Worm (Caenorhabditis elegans) whole organism, late embryonic: ENCODE data around the gene elp-1.

Experiments used
- F13H6.1 ChIP-seq: sonication (generic microtip); optimal IDR thresholded peaks from 2 replicates; lab custom pipeline; 2016; ENCODE audit warnings: missing genetic modification characterization, missing compliant biosample characterization
- ahr-1 ChIP-seq: sonication (generic microtip); optimal IDR thresholded peaks from 2 replicates; lab custom pipeline; 2016; ENCODE audit warnings: missing genetic modification characterization, missing compliant biosample characterization
- dve-1 ChIP-seq: sonication (generic microtip); optimal IDR thresholded peaks from 2 replicates; lab custom pipeline; 2017; ENCODE audit warnings: antibody characterized with exemption, mild to moderate bottlenecking, missing genetic modification characterization, missing compliant biosample characterization
- elt-2 ChIP-seq: sonication (generic microtip); optimal IDR thresholded peaks from 2 replicates; lab custom pipeline; 2016; ENCODE audit warnings: missing genetic modification reagents, missing genetic modification characterization, missing compliant biosample characterization
- eyg-1 ChIP-seq: sonication (generic microtip); optimal IDR thresholded peaks from 2 replicates; lab custom pipeline; 2016; ENCODE audit warnings: missing genotype, missing genetic modification characterization, missing compliant biosample characterization
- hlh-15 ChIP-seq: sonication (generic microtip); optimal IDR thresholded peaks from 2 replicates; lab custom pipeline; 2016; ENCODE audit warnings: missing genetic modification characterization, missing compliant biosample characterization
- pax-1 ChIP-seq: fragments of 150-350 bp; optimal IDR thresholded peaks from 2 replicates; lab custom pipeline; 2014; ENCODE audit warnings: missing biosample characterization, missing genetic modification characterization
- pha-2 ChIP-seq: sonication (generic microtip); optimal IDR thresholded peaks from 2 replicates; lab custom pipeline; 2017; ENCODE audit warnings: mild to moderate bottlenecking, missing genetic modification characterization, missing compliant biosample characterization
- pha-4 ChIP-seq: fragments of 150-350 bp; optimal IDR thresholded peaks from 2 replicates; lab custom pipeline; 2018; ENCODE audit warnings: missing biosample characterization, missing genetic modification reagents, missing genetic modification characterization
- pqm-1 ChIP-seq: sonication (generic microtip); optimal IDR thresholded peaks from 2 replicates; lab custom pipeline; 2016; ENCODE audit warnings: missing genetic modification characterization, missing compliant biosample characterization
- tbx-7 ChIP-seq: sonication (generic microtip); optimal IDR thresholded peaks from 2 replicates; lab custom pipeline; 2016; ENCODE audit warnings: missing genotype, missing genetic modification characterization, missing compliant biosample characterization
- zip-5 ChIP-seq: sonication (generic microtip); optimal IDR thresholded peaks from 2 replicates; lab custom pipeline; 2016; ENCODE audit warnings: missing genetic modification characterization, missing compliant biosample characterization

DNA sequence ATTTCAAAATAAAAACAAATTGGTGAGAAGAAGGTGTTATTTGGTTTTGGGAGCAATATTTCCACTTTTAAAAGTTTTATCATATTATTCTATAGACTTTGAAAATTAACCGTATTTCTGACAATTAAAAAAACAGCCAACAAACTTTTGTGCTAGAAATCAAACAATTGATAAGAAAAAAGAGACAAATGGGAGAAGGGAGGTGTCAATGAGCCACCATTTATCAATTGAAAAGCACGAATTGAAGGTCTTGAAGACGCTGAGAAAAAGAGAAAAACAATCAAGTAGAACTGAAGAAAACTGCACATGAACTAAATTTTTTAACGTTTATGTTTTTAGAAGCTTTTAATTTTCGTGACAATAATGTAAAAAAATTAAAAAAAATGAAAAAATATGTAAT lies 885 bp upstream of the elp-1 start:
- no peak for TF ChIP-seq ahr-1 (tag; lab: Kevin White, UChicago)
- no peak for TF ChIP-seq pha-4 (tag; lab: Kevin White, UChicago)
- TF ChIP-seq elt-2 (tag; lab: Kevin White, UChicago), result no peak
- TF ChIP-seq pax-1 (tag; lab: Kevin White, UChicago), result no peak
- TF ChIP-seq eyg-1 (tag; lab: Kevin White, UChicago), result no peak
- TF ChIP-seq F13H6.1 (tag; lab: Kevin White, UChicago), result no peak
- no peak for TF ChIP-seq zip-5 (tag; lab: Kevin White, UChicago)
- TF ChIP-seq hlh-15 (tag; lab: Kevin White, UChicago), result no peak
- no peak for TF ChIP-seq tbx-7 (tag; lab: Kevin White, UChicago)
- TF ChIP-seq dve-1 (tag; lab: Kevin White, UChicago), result no peak
- TF ChIP-seq pqm-1 (tag; lab: Kevin White, UChicago), result no peak
- no peak for TF ChIP-seq pha-2 (tag; lab: Kevin White, UChicago)
